Worm (Caenorhabditis elegans) whole organism, L1 larva: ENCODE results near the gene F56D6.20.
A peak's percentile ranks its signal among the peaks of the same experiment; 100 is the strongest.

Experiments used
- F16B12.6 ChIP-seq: fragments of 150-350 bp; optimal IDR thresholded peaks from 2 replicates; lab custom pipeline; 2014; ENCODE audit warnings: missing biosample characterization, missing genetic modification characterization
- blmp-1 ChIP-seq: fragments of 150-350 bp; optimal IDR thresholded peaks from 2 replicates; lab custom pipeline; 2014; ENCODE audit warnings: missing biosample characterization, missing genetic modification characterization
- ceh-8 ChIP-seq: fragments of 200-800 bp; sonication (Bioruptor generic); optimal IDR thresholded peaks from 2 replicates; lab custom pipeline; 2018; ENCODE audit warnings: mild to moderate bottlenecking, missing genetic modification characterization, moderate library complexity, missing compliant biosample characterization
- dpl-1 ChIP-seq, 3 experiments: fragments of 150-350 bp in 2 of 3; sonication (generic microtip) in 1 of 3; optimal IDR thresholded peaks; 2 replicates each; lab custom pipeline; 2014 to 2017; ENCODE audit warnings: missing biosample characterization in 3 of 3, missing genetic modification characterization in 3 of 3, missing genetic modification reagents in 3 of 3
- dsc-1 ChIP-seq: sonication (generic microtip); optimal IDR thresholded peaks from 2 replicates; lab custom pipeline; 2016; ENCODE audit warnings: mild to moderate bottlenecking, missing genetic modification characterization, missing compliant biosample characterization
- efl-1 ChIP-seq, 4 experiments: fragments of 150-350 bp; optimal IDR thresholded peaks in 3 of 4; peaks in 1 of 4; 1 replicate in 1 of 4; 2 replicates in 3 of 4; lab custom pipeline; 2014; ENCODE audit warnings: missing biosample characterization in 2 of 4, missing genetic modification characterization in 2 of 4, missing genetic modification reagents in 2 of 4
- efl-3 ChIP-seq: fragments of 200-800 bp; sonication (Bioruptor generic); optimal IDR thresholded peaks from 2 replicates; lab custom pipeline; 2018; ENCODE audit warnings: mild to moderate bottlenecking, missing genetic modification characterization, missing compliant biosample characterization
- egl-13 ChIP-seq: sonication (generic microtip); optimal IDR thresholded peaks from 2 replicates; lab custom pipeline; 2016; ENCODE audit warnings: missing genotype, missing genetic modification reagents, missing genetic modification characterization, missing compliant biosample characterization
- egl-27 ChIP-seq, 2 experiments: fragments of 150-350 bp in 1 of 2; sonication (generic microtip); optimal IDR thresholded peaks; 3 replicates each; lab custom pipeline; 2017 to 2018; ENCODE audit warnings: missing biosample characterization in 2 of 2, missing genetic modification characterization in 2 of 2, missing genetic modification reagents in 2 of 2
- elt-2 ChIP-seq: sonication (generic microtip); optimal IDR thresholded peaks from 2 replicates; lab custom pipeline; 2016; ENCODE audit warnings: missing genetic modification characterization, mild to moderate bottlenecking, inconsistent platforms, missing compliant biosample characterization, missing genetic modification reagents
- fkh-4 ChIP-seq: sonication (generic microtip); optimal IDR thresholded peaks from 2 replicates; lab custom pipeline; 2016; ENCODE audit warnings: missing compliant biosample characterization, missing genetic modification characterization, borderline replicate concordance
- hpl-2 ChIP-seq: fragments of 150-350 bp; optimal IDR thresholded peaks from 2 replicates; lab custom pipeline; 2014; ENCODE audit warnings: missing biosample characterization, missing genetic modification reagents, missing genetic modification characterization
- jun-1 ChIP-seq: fragments of 150-350 bp; optimal IDR thresholded peaks from 2 replicates; lab custom pipeline; 2014; ENCODE audit warnings: missing biosample characterization, missing genetic modification reagents, missing genetic modification characterization
- lin-13 ChIP-seq: fragments of 150-350 bp; optimal IDR thresholded peaks from 2 replicates; lab custom pipeline; 2014; ENCODE audit warnings: missing biosample characterization, missing genetic modification reagents, missing genetic modification characterization
- lin-35 ChIP-seq, 2 experiments: fragments of 150-350 bp; optimal IDR thresholded peaks; 2 replicates each; lab custom pipeline; 2014; ENCODE audit warnings: missing biosample characterization in 2 of 2, missing genetic modification characterization in 2 of 2, missing genetic modification reagents in 2 of 2
- lin-39 ChIP-seq: fragments of 150-350 bp; optimal IDR thresholded peaks from 2 replicates; lab custom pipeline; 2014; ENCODE audit warnings: missing biosample characterization, missing genetic modification reagents, missing genetic modification characterization
- lsy-2 ChIP-seq, 2 experiments: fragments of 150-350 bp; optimal IDR thresholded peaks; 2 replicates each; lab custom pipeline; 2014; ENCODE audit warnings: missing biosample characterization in 2 of 2, missing genetic modification characterization in 2 of 2
- mab-9 ChIP-seq: fragments of 200-800 bp; sonication (Bioruptor generic); IDR thresholded peaks from 2 replicates; pipeline ENCODE4 v1.3.6; 2022; ENCODE audit warnings: missing genetic modification reagents, missing genetic modification characterization, missing compliant biosample characterization
- mef-2 ChIP-seq: fragments of 150-350 bp; optimal IDR thresholded peaks from 2 replicates; lab custom pipeline; 2014; ENCODE audit warnings: missing biosample characterization, missing genetic modification characterization
- nhr-11 ChIP-seq: fragments of 150-350 bp; optimal IDR thresholded peaks from 2 replicates; lab custom pipeline; 2014; ENCODE audit warnings: missing biosample characterization, missing genetic modification characterization
- nhr-12 ChIP-seq: sonication (generic microtip); optimal IDR thresholded peaks from 2 replicates; lab custom pipeline; 2017; ENCODE audit warnings: missing biosample characterization, missing genetic modification characterization
- nhr-20 ChIP-seq: sonication (generic microtip); optimal IDR thresholded peaks from 2 replicates; lab custom pipeline; 2016; ENCODE audit warnings: mild to moderate bottlenecking, missing genetic modification characterization, missing compliant biosample characterization
- nhr-28 ChIP-seq: fragments of 150-350 bp; optimal IDR thresholded peaks from 2 replicates; lab custom pipeline; 2014; ENCODE audit warnings: missing biosample characterization, missing genetic modification characterization
- nhr-71 ChIP-seq: sonication (generic microtip); optimal IDR thresholded peaks from 2 replicates; lab custom pipeline; 2016; ENCODE audit warnings: mild to moderate bottlenecking, missing genetic modification characterization, moderate library complexity, missing compliant biosample characterization
- nhr-77 ChIP-seq: fragments of 150-350 bp; optimal IDR thresholded peaks from 2 replicates; lab custom pipeline; 2014; ENCODE audit warnings: missing biosample characterization, missing genetic modification characterization
- nhr-90 ChIP-seq: sonication (generic microtip); optimal IDR thresholded peaks from 2 replicates; lab custom pipeline; 2016; ENCODE audit warnings: mild to moderate bottlenecking, missing genetic modification characterization, missing compliant biosample characterization; ENCODE audit not compliant: poor library complexity
- pag-3 ChIP-seq: sonication (generic microtip); optimal IDR thresholded peaks from 2 replicates; lab custom pipeline; 2017; ENCODE audit warnings: missing genetic modification characterization, mild to moderate bottlenecking, missing compliant biosample characterization, antibody characterized with exemption, borderline replicate concordance; ENCODE audit not compliant: insufficient read depth
- pax-3 ChIP-seq: fragments of 200-800 bp; sonication (Bioruptor generic); optimal IDR thresholded peaks from 2 replicates; lab custom pipeline; 2018; ENCODE audit warnings: mild to moderate bottlenecking, missing genetic modification characterization, moderate library complexity, missing compliant biosample characterization
- pqm-1 ChIP-seq: sonication (generic microtip); optimal IDR thresholded peaks from 3 replicates; lab custom pipeline; 2017; ENCODE audit warnings: missing biosample characterization, missing genetic modification characterization
- rnt-1 ChIP-seq: sonication (generic microtip); optimal IDR thresholded peaks from 2 replicates; lab custom pipeline; 2016; ENCODE audit warnings: mild to moderate bottlenecking, missing genetic modification characterization, moderate library complexity, missing compliant biosample characterization
- skn-1 ChIP-seq: fragments of 150-350 bp; optimal IDR thresholded peaks from 2 replicates; lab custom pipeline; 2014; ENCODE audit warnings: missing biosample characterization, missing genetic modification characterization
- snpc-4 ChIP-seq: fragments of 150-350 bp; optimal IDR thresholded peaks from 2 replicates; lab custom pipeline; 2014; ENCODE audit warnings: missing biosample characterization, missing genetic modification characterization
- tlp-1 ChIP-seq: fragments of 150-350 bp; optimal IDR thresholded peaks from 2 replicates; lab custom pipeline; 2014; ENCODE audit warnings: missing biosample characterization, missing genetic modification characterization
- unc-130 ChIP-seq: fragments of 150-350 bp; optimal IDR thresholded peaks from 2 replicates; lab custom pipeline; 2017; ENCODE audit warnings: missing biosample characterization, missing genetic modification characterization, inconsistent platforms
- zag-1 ChIP-seq: fragments of 150-350 bp; optimal IDR thresholded peaks from 2 replicates; lab custom pipeline; 2014; ENCODE audit warnings: missing biosample characterization, missing genetic modification characterization
- zip-4 ChIP-seq: fragments of 200-800 bp; sonication (Bioruptor generic); optimal IDR thresholded peaks from 2 replicates; lab custom pipeline; 2018; ENCODE audit warnings: mild to moderate bottlenecking, missing genetic modification characterization, moderate library complexity, missing compliant biosample characterization

F56D6.20 gene

ce11 chrIV:3892027-3892426 is 20.7 kb upstream of the F56D6.20 start, which contains the start of gene F56D6.9:
Gene F56D6.9 (plus strand): TSS chrIV:3892327.
- TF ChIP-seq snpc-4, result no peak
- TF ChIP-seq F16B12.6 (tag; lab: Kevin White, UChicago), result no peak

- TF ChIP-seq dsc-1, result peak; percentile 75
- TF ChIP-seq efl-1 (optimal IDR thresholded peaks at IDR 0.05; lab: Kevin White, UChicago), result no peak
- peak in 1 of 2 experiments; percentile 67 for TF ChIP-seq efl-1 (GFP tag; optimal IDR thresholded peaks at IDR 0.05 in 1 of 2; lab: Kevin White, UChicago)
- no peak for TF ChIP-seq nhr-28 (tag; lab: Kevin White, UChicago)
- peak; percentile 45 for TF ChIP-seq fkh-4 (tag; lab: Kevin White, UChicago)
- no peak for TF ChIP-seq nhr-71
Measured at ce11 chrIV:3894004-3894480, 18.7 kb upstream of the F56D6.20 start, which contains the start of gene F56D6.8. Gene F56D6.8 (minus strand): TSS chrIV:3894430.

ce11 chrIV:3894770-3895169 is 17.9 kb upstream of the F56D6.20 start, which contains the start of gene dct-8:
Gene dct-8 (plus strand): TSS chrIV:3895070.
- TF ChIP-seq nhr-90 (tag; lab: Kevin White, UChicago) (no peak), blmp-1 (peak; percentile 40)

- TF ChIP-seq nhr-20 (tag; lab: Kevin White, UChicago) (peak; percentile 32), rnt-1 (tag; lab: Kevin White, UChicago) (no peak), egl-27 (tag; optimal IDR thresholded peaks at IDR 0.05; lab: Kevin White, UChicago) (peak in 1 of 2 experiments; percentile 23), pag-3 (no peak), hpl-2 (GFP tag; lab: Kevin White, UChicago) (peak; percentile 5), lin-35 (GFP tag; optimal IDR thresholded peaks at IDR 0.05; lab: Kevin White, UChicago) (peak in 1 of 2 experiments; percentile 56), egl-13 (peak; percentile 43), elt-2 (tag; lab: Kevin White, UChicago) (peak; percentile 100), nhr-90 (tag; lab: Kevin White, UChicago) (peak; percentile 40), pax-3 (tag; lab: Kevin White, UChicago) (peak; percentile 68), lsy-2 (tag; optimal IDR thresholded peaks at IDR 0.05; lab: Kevin White, UChicago) (peak in 1 of 2 experiments; percentile 61), tlp-1 (peak; percentile 92), jun-1 (tag; lab: Kevin White, UChicago) (peak; percentile 97), pqm-1 (peak; percentile 100), nhr-12 (tag; lab: Kevin White, UChicago) (no peak), mef-2 (tag; lab: Kevin White, UChicago) (no peak), efl-1 (optimal IDR thresholded peaks at IDR 0.05; lab: Kevin White, UChicago) (no peak), efl-1 (GFP tag; optimal IDR thresholded peaks at IDR 0.05 in 1 of 2; lab: Kevin White, UChicago) (peak in 1 of 2 experiments; percentile 78)
- TF ChIP-seq, all 84 proteins: peak for 13
Measured at ce11 chrIV:3899719-3900554, 12.8 kb upstream of the F56D6.20 start, which contains the start of gene srz-62. Gene srz-62 (plus strand): TSS chrIV:3900504.

- TF ChIP-seq ceh-8 (GFP tag; lab: Kevin White, UChicago) (no peak), unc-130 (no peak), skn-1 (tag; lab: Kevin White, UChicago) (no peak), zag-1 (tag; lab: Kevin White, UChicago) (no peak)
Measured at ce11 chrIV:3902955-3903354, 9.7 kb upstream of the F56D6.20 start, which contains the start of gene F56D6.6. Gene F56D6.6 (plus strand): TSS chrIV:3903255.

ce11 chrIV:3904620-3905019 is 8.1 kb upstream of the F56D6.20 start, which contains the start of gene F56D6.21:
Gene F56D6.21 (plus strand): TSS chrIV:3904920.
- TF ChIP-seq nhr-12 (tag; lab: Kevin White, UChicago), result no peak
- TF ChIP-seq lin-39 (tag; lab: Kevin White, UChicago), result no peak
- no peak for TF ChIP-seq dpl-1 (GFP tag; optimal IDR thresholded peaks at IDR 0.05; lab: Kevin White, UChicago)
- TF ChIP-seq efl-3 (GFP tag; lab: Kevin White, UChicago), result no peak
- no peak for TF ChIP-seq pag-3
- no peak for TF ChIP-seq unc-130
- TF ChIP-seq nhr-11 (tag; lab: Kevin White, UChicago), result no peak
- TF ChIP-seq pax-3 (tag; lab: Kevin White, UChicago), result no peak
- TF ChIP-seq mab-9 (GFP tag; lab: Robert Waterston, UW), result no peak
- TF ChIP-seq lin-13, result no peak
- no peak for TF ChIP-seq zip-4 (GFP tag; lab: Kevin White, UChicago)
- no peak for TF ChIP-seq nhr-77 (tag; lab: Kevin White, UChicago)
- TF ChIP-seq, all 84 proteins: peak for 0
